Fruit fly (Drosophila melanogaster) whole organism, larva: ENCODE results near the gene CG10674.

Source experiments
- noc ChIP-seq: fragments of 200-800 bp; sonication (Bioruptor generic); optimal IDR thresholded peaks from 3 replicates; lab custom pipeline; 2019; ENCODE audit warnings: missing biosample characterization, mild to moderate bottlenecking, missing genetic modification characterization, moderate library complexity

Gene CG10674

dm6 chr3L:5136123-5136522 is at the start of gene CG10674, which contains the start of gene CG4611:
Gene CG10674, minus strand, starts transcription at chr3L:5136292.
Gene CG4611, plus strand, starts transcription at chr3L:5136376.
- TF ChIP-seq noc: no peak

dm6 chr3L:5184860-5185639 is 49.0 kb upstream of the CG10674 start:
- TF ChIP-seq noc: peak; percentile 63

dm6 chr3L:5184502-5184859 is 48.4 kb upstream of the CG10674 start:
- TF ChIP-seq noc: no peak

dm6 chr3L:5183662-5184061 is 47.6 kb upstream of the CG10674 start:
- no peak for TF ChIP-seq noc

dm6 chr3L:5182994-5183566 is 47.0 kb upstream of the CG10674 start:
- peak; percentile 25 for TF ChIP-seq noc

dm6 chr3L:5182255-5182993 is 46.3 kb upstream of the CG10674 start:
- TF ChIP-seq noc: no peak

dm6 chr3L:5180968-5181612 is 45.0 kb upstream of the CG10674 start:
- no peak for TF ChIP-seq noc

- no peak for TF ChIP-seq noc
These were observed 44.1 kb upstream of the CG10674 start for dm6 chr3L:5180179-5180578.

- TF ChIP-seq noc: no peak
These were observed 42.8 kb upstream of the CG10674 start for dm6 chr3L:5178903-5179302.

dm6 chr3L:5176789-5177188 is 40.7 kb upstream of the CG10674 start:
- TF ChIP-seq noc: peak; percentile 50

- TF ChIP-seq noc: no peak
These were observed 40.0 kb upstream of the CG10674 start for dm6 chr3L:5176071-5176470.

- TF ChIP-seq noc: no peak
These were observed 36.4 kb upstream of the CG10674 start for dm6 chr3L:5172470-5172869.

- no peak for TF ChIP-seq noc
These were observed 19.0 kb upstream of the CG10674 start for dm6 chr3L:5154917-5155613.

dm6 chr3L:5152354-5152806 is 16.3 kb upstream of the CG10674 start, which contains the start of the genes Gen and Srp54k:
Gene Gen, minus strand, starts transcription at chr3L:5152376.
Gene Srp54k, plus strand, starts transcription at chr3L:5152678.
- peak; percentile 55 for TF ChIP-seq noc

- TF ChIP-seq noc: no peak
These were observed 9.7 kb upstream of the CG10674 start, which contains the start of the genes Fitm and AlaRS-m for dm6 chr3L:5145814-5146244. Gene Fitm, minus strand, starts transcription at chr3L:5146063. Gene AlaRS-m, plus strand, starts transcription at chr3L:5146098.
